Worm (Caenorhabditis elegans) whole organism, young adult: Measurements from ENCODE around the gene vha-15.

Experiments used
- B0336.3 ChIP-seq: fragments of 200-800 bp; sonication (Bioruptor generic); IDR thresholded peaks from 2 replicates; pipeline ENCODE4 v1.3.6; 2022; ENCODE audit warnings: missing genetic modification characterization, missing compliant biosample characterization
- C06A6.2 ChIP-seq: fragments of 200-800 bp; sonication (Bioruptor generic); conservative IDR thresholded peaks from 2 replicates; pipeline ENCODE4 v1.3.6; 2022; ENCODE audit warnings: missing genetic modification characterization, missing compliant biosample characterization
- C17E4.6 ChIP-seq: fragments of 200-800 bp; sonication (Bioruptor generic); IDR thresholded peaks from 2 replicates; pipeline ENCODE4 v1.3.6; 2022; ENCODE audit warnings: missing genetic modification reagents, missing genetic modification characterization, missing compliant biosample characterization
- F22D6.2 ChIP-seq: sonication (generic microtip); optimal IDR thresholded peaks from 2 replicates; lab custom pipeline; 2016; ENCODE audit warnings: mild to moderate bottlenecking, missing genetic modification characterization, missing compliant biosample characterization
- F23B12.7 ChIP-seq: sonication (generic microtip); optimal IDR thresholded peaks from 2 replicates; lab custom pipeline; 2017; ENCODE audit warnings: missing genetic modification characterization, mild to moderate bottlenecking, missing compliant biosample characterization, antibody characterized with exemption, moderate library complexity; ENCODE audit not compliant: insufficient read depth
- F49E8.2 ChIP-seq: sonication (generic microtip); optimal IDR thresholded peaks from 3 replicates; lab custom pipeline; 2017; ENCODE audit warnings: missing genetic modification characterization, mild to moderate bottlenecking, missing compliant biosample characterization, antibody characterized with exemption, moderate library complexity; ENCODE audit not compliant: insufficient read depth
- F57A8.1 ChIP-seq: fragments of 200-800 bp; sonication (Bioruptor generic); optimal IDR thresholded peaks from 2 replicates; lab custom pipeline; 2018; ENCODE audit warnings: mild to moderate bottlenecking, missing genetic modification characterization, moderate library complexity, missing compliant biosample characterization
- K12H6.12 ChIP-seq: fragments of 200-800 bp; sonication (Bioruptor generic); optimal IDR thresholded peaks from 2 replicates; lab custom pipeline; 2018; ENCODE audit warnings: mild to moderate bottlenecking, missing genetic modification characterization, missing compliant biosample characterization
- T07F8.4 ChIP-seq: sonication (generic microtip); optimal IDR thresholded peaks from 2 replicates; lab custom pipeline; 2016; ENCODE audit warnings: mild to moderate bottlenecking, missing genetic modification characterization, moderate library complexity, missing compliant biosample characterization
- Y53F4B.3 ChIP-seq: fragments of 200-800 bp; sonication (Bioruptor generic); IDR thresholded peaks from 2 replicates; pipeline ENCODE4 v1.3.6; 2022; ENCODE audit warnings: missing genetic modification reagents, missing genetic modification characterization, missing compliant biosample characterization
- Y53G8AR.9 ChIP-seq: fragments of 200-800 bp; sonication (Bioruptor generic); conservative IDR thresholded peaks from 2 replicates; pipeline ENCODE4 v1.3.6; 2022; ENCODE audit warnings: missing genetic modification reagents, missing genetic modification characterization, missing compliant biosample characterization
- Y79H2A.3 ChIP-seq: fragments of 200-800 bp; sonication (Bioruptor generic); conservative IDR thresholded peaks from 2 replicates; pipeline ENCODE4 v1.3.6; 2022; ENCODE audit warnings: missing genetic modification reagents, missing genetic modification characterization, missing compliant biosample characterization
- akir-1 ChIP-seq: fragments of 200-800 bp; sonication (Bioruptor generic); optimal IDR thresholded peaks from 2 replicates; lab custom pipeline; 2018; ENCODE audit warnings: mild to moderate bottlenecking, missing genetic modification characterization, moderate library complexity, missing compliant biosample characterization
- ama-1 ChIP-seq, 3 experiments: fragments of 150-350 bp in 1 of 3; sonication (generic microtip) in 2 of 3; optimal IDR thresholded peaks; 2 replicates each; lab custom pipeline; 2014 to 2018; ENCODE audit warnings: missing biosample characterization in 2 of 3, missing genetic modification characterization in 2 of 3, missing genetic modification reagents in 2 of 3
- atf-7 ChIP-seq: sonication (generic microtip); optimal IDR thresholded peaks from 2 replicates; lab custom pipeline; 2017; ENCODE audit warnings: mild to moderate bottlenecking, missing genetic modification characterization, missing compliant biosample characterization
- athp-1 ChIP-seq: sonication (generic microtip); optimal IDR thresholded peaks from 2 replicates; lab custom pipeline; 2017; ENCODE audit warnings: mild to moderate bottlenecking, missing genetic modification characterization, missing compliant biosample characterization
- bed-1 ChIP-seq: fragments of 200-800 bp; sonication (Bioruptor generic); IDR thresholded peaks from 2 replicates; pipeline ENCODE4 v1.3.6; 2022; ENCODE audit warnings: missing genetic modification reagents, missing genetic modification characterization, missing compliant biosample characterization
- ceh-100 ChIP-seq: fragments of 200-800 bp; sonication (Bioruptor generic); IDR thresholded peaks from 2 replicates; pipeline ENCODE4 v1.3.6; 2022; ENCODE audit warnings: missing genetic modification reagents, missing genetic modification characterization, missing compliant biosample characterization
- ceh-40 ChIP-seq: fragments of 200-800 bp; sonication (Bioruptor generic); IDR thresholded peaks from 2 replicates; pipeline ENCODE4 v1.3.6; 2022; ENCODE audit warnings: missing genetic modification characterization, missing compliant biosample characterization
- die-1 ChIP-seq: sonication (generic microtip); optimal IDR thresholded peaks from 2 replicates; lab custom pipeline; 2016; ENCODE audit warnings: missing genotype, mild to moderate bottlenecking, missing genetic modification characterization, missing compliant biosample characterization
- dpff-1 ChIP-seq: sonication (generic microtip); optimal IDR thresholded peaks from 2 replicates; lab custom pipeline; 2017; ENCODE audit warnings: mild to moderate bottlenecking, missing genetic modification characterization, missing compliant biosample characterization
- dpl-1 ChIP-seq: fragments of 150-350 bp; optimal IDR thresholded peaks from 2 replicates; lab custom pipeline; 2014; ENCODE audit warnings: missing biosample characterization, missing genetic modification reagents, missing genetic modification characterization
- egrh-3 ChIP-seq: fragments of 200-800 bp; sonication (Bioruptor generic); IDR thresholded peaks from 2 replicates; pipeline ENCODE4 v1.3.6; 2022; ENCODE audit warnings: missing genetic modification reagents, missing genetic modification characterization, missing compliant biosample characterization
- ekl-4 ChIP-seq: fragments of 200-800 bp; sonication (Bioruptor generic); IDR thresholded peaks from 2 replicates; pipeline ENCODE4 v1.3.6; 2022; ENCODE audit warnings: missing genetic modification reagents, missing genetic modification characterization, missing compliant biosample characterization
- fkh-3 ChIP-seq: sonication (generic microtip); optimal IDR thresholded peaks from 2 replicates; lab custom pipeline; 2016; ENCODE audit warnings: mild to moderate bottlenecking, missing genetic modification characterization, missing compliant biosample characterization
- him-1 ChIP-seq: sonication (generic microtip); optimal IDR thresholded peaks from 2 replicates; lab custom pipeline; 2016; ENCODE audit warnings: missing genotype, missing genetic modification reagents, missing genetic modification characterization, missing compliant biosample characterization
- let-607 ChIP-seq, 2 experiments: fragments of 200-800 bp in 1 of 2; sonication (Bioruptor generic) in 1 of 2; sonication (generic microtip) in 1 of 2; optimal IDR thresholded peaks; 2 replicates each; lab custom pipeline; 2016 to 2018; ENCODE audit warnings: mild to moderate bottlenecking in 2 of 2, missing compliant biosample characterization in 2 of 2, missing genetic modification characterization in 2 of 2, moderate library complexity in 2 of 2, missing genotype in 1 of 2
- lin-26 ChIP-seq: fragments of 200-800 bp; sonication (Bioruptor generic); IDR thresholded peaks from 2 replicates; pipeline ENCODE4 v1.3.6; 2022; ENCODE audit warnings: missing genetic modification reagents, missing genetic modification characterization, missing compliant biosample characterization
- lsy-27 ChIP-seq: sonication (generic microtip); optimal IDR thresholded peaks from 2 replicates; lab custom pipeline; 2017; ENCODE audit warnings: missing genetic modification characterization, mild to moderate bottlenecking, missing compliant biosample characterization, antibody characterized with exemption, missing genotype, borderline replicate concordance; ENCODE audit not compliant: insufficient read depth
- madf-10 ChIP-seq: sonication (generic microtip); optimal IDR thresholded peaks from 2 replicates; lab custom pipeline; 2016; ENCODE audit warnings: mild to moderate bottlenecking, missing genetic modification characterization, missing compliant biosample characterization
- mes-4 ChIP-seq: sonication (generic microtip); optimal IDR thresholded peaks from 2 replicates; lab custom pipeline; 2016; ENCODE audit warnings: missing genotype, missing genetic modification characterization, missing compliant biosample characterization
- nfya-1 ChIP-seq: sonication (generic microtip); optimal IDR thresholded peaks from 2 replicates; lab custom pipeline; 2017; ENCODE audit warnings: antibody characterized with exemption, missing compliant biosample characterization, missing genetic modification characterization, borderline replicate concordance; ENCODE audit not compliant: insufficient read depth
- nhr-120 ChIP-seq: fragments of 200-800 bp; sonication (Bioruptor generic); IDR thresholded peaks from 2 replicates; pipeline ENCODE4 v1.3.6; 2022; ENCODE audit warnings: missing genetic modification characterization, missing compliant biosample characterization
- nhr-90 ChIP-seq: sonication (generic microtip); optimal IDR thresholded peaks from 2 replicates; lab custom pipeline; 2016; ENCODE audit warnings: missing genotype, mild to moderate bottlenecking, missing genetic modification characterization, missing compliant biosample characterization
- pha-4 ChIP-seq: fragments of 150-350 bp; sonication (generic microtip); optimal IDR thresholded peaks from 2 replicates; lab custom pipeline; 2014; ENCODE audit warnings: missing biosample characterization, missing genetic modification reagents, missing genetic modification characterization
- rec-8 ChIP-seq, 2 experiments: sonication (generic microtip); optimal IDR thresholded peaks; 2 replicates each; lab custom pipeline; 2016; ENCODE audit warnings: mild to moderate bottlenecking in 2 of 2, missing genetic modification characterization in 2 of 2, missing genetic modification reagents in 2 of 2, missing genotype in 2 of 2, missing biosample characterization in 1 of 2, missing compliant biosample characterization in 1 of 2, moderate library complexity in 1 of 2
- repo-1 ChIP-seq: sonication (generic microtip); optimal IDR thresholded peaks from 2 replicates; lab custom pipeline; 2017; ENCODE audit warnings: mild to moderate bottlenecking, missing genetic modification characterization, missing compliant biosample characterization
- snpc-1.1 ChIP-seq: sonication (generic microtip); optimal IDR thresholded peaks from 2 replicates; lab custom pipeline; 2017; ENCODE audit warnings: missing genetic modification characterization, mild to moderate bottlenecking, missing compliant biosample characterization, antibody characterized with exemption, moderate library complexity, missing genotype, missing genetic modification reagents; ENCODE audit not compliant: insufficient read depth
- tbp1 ChIP-seq: fragments of 200-800 bp; sonication (Bioruptor generic); optimal IDR thresholded peaks from 2 replicates; lab custom pipeline; 2018; ENCODE audit warnings: mild to moderate bottlenecking, missing genetic modification characterization, missing compliant biosample characterization
- unc-130 ChIP-seq: sonication (generic microtip); optimal IDR thresholded peaks from 2 replicates; lab custom pipeline; 2016; ENCODE audit warnings: missing genetic modification reagents, missing genetic modification characterization, missing compliant biosample characterization
- xnd-1 ChIP-seq: sonication (generic microtip); optimal IDR thresholded peaks from 2 replicates; lab custom pipeline; 2016; ENCODE audit warnings: missing genotype, missing genetic modification reagents, missing genetic modification characterization, missing compliant biosample characterization
- zim-3 ChIP-seq: sonication (generic microtip); optimal IDR thresholded peaks from 2 replicates; lab custom pipeline; 2017; ENCODE audit warnings: mild to moderate bottlenecking, missing genetic modification characterization, moderate library complexity, missing compliant biosample characterization
- ztf-18 ChIP-seq: sonication (generic microtip); optimal IDR thresholded peaks from 2 replicates; lab custom pipeline; 2016; ENCODE audit warnings: missing genotype, mild to moderate bottlenecking, missing genetic modification characterization, missing compliant biosample characterization
- ztf-3 ChIP-seq: fragments of 200-800 bp; sonication (Bioruptor generic); optimal IDR thresholded peaks from 2 replicates; lab custom pipeline; 2018; ENCODE audit warnings: mild to moderate bottlenecking, missing genetic modification characterization, missing compliant biosample characterization
- ztf-6 ChIP-seq: fragments of 200-800 bp; sonication (Bioruptor generic); IDR thresholded peaks from 2 replicates; pipeline ENCODE4 v1.3.6; 2022; ENCODE audit warnings: missing genetic modification reagents, missing genetic modification characterization, missing compliant biosample characterization

vha-15 gene

DNA sequence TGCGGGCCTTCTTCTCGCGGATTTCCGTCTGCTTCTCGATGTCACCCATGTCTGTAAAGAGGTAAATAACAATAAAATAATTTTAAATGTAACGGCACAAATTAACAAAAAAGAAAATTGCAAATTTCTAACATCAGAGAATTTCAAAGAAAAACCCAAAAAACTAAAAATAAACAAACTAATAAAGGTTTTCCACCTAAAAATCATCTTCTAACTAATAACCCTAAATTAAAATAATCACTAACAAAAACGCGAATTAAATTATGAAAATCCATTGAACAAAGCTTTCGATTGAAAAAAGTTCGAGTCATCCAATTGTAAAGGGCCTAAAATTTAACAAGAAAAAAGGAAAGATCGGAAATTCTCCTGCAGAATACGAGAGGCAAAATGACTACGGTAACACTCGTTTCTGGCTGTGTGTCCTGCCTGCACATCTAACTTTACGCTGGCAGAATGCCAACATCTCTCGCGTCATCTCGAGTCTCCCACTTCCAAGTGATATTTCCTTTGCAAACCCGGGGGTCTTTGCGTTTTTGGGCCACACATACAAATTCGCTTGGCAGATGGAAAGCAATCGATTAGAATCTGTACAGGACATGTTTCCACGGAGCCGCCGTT, 5.0 kb downstream of the vha-15 start, which contains the start of gene rpl-11.2 (continued):
- TF ChIP-seq ceh-100 (GFP tag; lab: Robert Waterston, UW) (0 out of 2 replicates have a peak, but pooled peaks have one; percentile 46), ceh-40 (GFP tag; lab: Robert Waterston, UW) (no peak), nfya-1 (tag; lab: Kevin White, UChicago) (no peak), ekl-4 (peak; percentile 78), madf-10 (tag; lab: Kevin White, UChicago) (peak; percentile 82), F22D6.2 (tag; lab: Kevin White, UChicago) (peak; percentile 66), repo-1 (tag; lab: Kevin White, UChicago) (no peak), Y79H2A.3 (no peak), tbp1 (no peak), K12H6.12 (tag; lab: Kevin White, UChicago) (peak; percentile 92), ama-1 (optimal IDR thresholded peaks at IDR 0.05; lab: Kevin White, UChicago) (no peak), ama-1 (GFP tag; optimal IDR thresholded peaks at IDR 0.05; lab: Kevin White, UChicago) (no peak), B0336.3 (GFP tag; lab: Robert Waterston, UW) (no peak; the same call in 1 of the 2 replicates), Y53F4B.3 (GFP tag; lab: Robert Waterston, UW) (no peak), zim-3 (tag; lab: Kevin White, UChicago) (no peak), let-607 (tag; optimal IDR thresholded peaks at IDR 0.05; lab: Kevin White, UChicago) (peak in 1 of 2 experiments; percentile 73), die-1 (tag; lab: Kevin White, UChicago) (peak; percentile 5), bed-1 (no peak), ztf-18 (peak; percentile 45), snpc-1.1 (no peak), T07F8.4 (tag; lab: Kevin White, UChicago) (no peak), Y53G8AR.9 (GFP tag; lab: Robert Waterston, UW) (no peak; the same call in 1 of the 2 replicates), nhr-120 (no peak), C17E4.6 (GFP tag; lab: Robert Waterston, UW) (no peak), athp-1 (tag; lab: Kevin White, UChicago) (no peak), fkh-3 (tag; lab: Kevin White, UChicago) (no peak), pha-4 (tag; lab: Kevin White, UChicago) (peak; percentile 97), dpff-1 (tag; lab: Kevin White, UChicago) (no peak), egrh-3 (GFP tag; lab: Robert Waterston, UW) (no peak), unc-130 (GFP tag; lab: Kevin White, UChicago) (no peak), dpl-1 (GFP tag; lab: Kevin White, UChicago) (no peak), him-1 (tag; lab: Kevin White, UChicago) (no peak), ztf-3 (GFP tag; lab: Kevin White, UChicago) (peak; percentile 16)

- no peak for TF ChIP-seq F23B12.7
- no peak for TF ChIP-seq ama-1 (optimal IDR thresholded peaks at IDR 0.05; lab: Kevin White, UChicago)
- TF ChIP-seq ama-1 (GFP tag; optimal IDR thresholded peaks at IDR 0.05; lab: Kevin White, UChicago) = no peak
- TF ChIP-seq nhr-90 = no peak
- no peak for TF ChIP-seq ztf-6
- TF ChIP-seq F49E8.2 = no peak
- no peak for TF ChIP-seq Y53F4B.3 (GFP tag; lab: Robert Waterston, UW)
- TF ChIP-seq xnd-1 (tag; lab: Kevin White, UChicago) = no peak
- no peak for TF ChIP-seq dpl-1 (GFP tag; lab: Kevin White, UChicago)
- TF ChIP-seq fkh-3 (tag; lab: Kevin White, UChicago) = no peak
- no peak for TF ChIP-seq C06A6.2
- TF ChIP-seq atf-7 (tag; lab: Kevin White, UChicago) = no peak
- no peak for TF ChIP-seq ztf-3 (GFP tag; lab: Kevin White, UChicago)
- TF ChIP-seq ceh-100 (GFP tag; lab: Robert Waterston, UW) = no peak
- TF ChIP-seq lsy-27 (tag; lab: Kevin White, UChicago) = no peak
- TF ChIP-seq ztf-18 = no peak
- no peak for TF ChIP-seq akir-1 (GFP tag; lab: Kevin White, UChicago)
- no peak for TF ChIP-seq rec-8 (tag; optimal IDR thresholded peaks at IDR 0.05; lab: Kevin White, UChicago)
- no peak for TF ChIP-seq F57A8.1 (GFP tag; lab: Kevin White, UChicago)
- no peak for TF ChIP-seq lin-26 (GFP tag; lab: Robert Waterston, UW)
- TF ChIP-seq mes-4 (tag; lab: Kevin White, UChicago) = no peak
These were observed 9.2 kb downstream of the vha-15 start, which contains the start of gene AH9.1 for ce11 chrX:2246908-2247307. Gene AH9.1, minus strand, starts transcription at chrX:2247008.
